Worm (Caenorhabditis elegans) whole organism, early embryonic: Measurements from ENCODE around the gene ZK177.9.

Experiments used
- B0310.2 ChIP-seq: sonication (generic microtip); optimal IDR thresholded peaks from 2 replicates; lab custom pipeline; 2016; ENCODE audit warnings: mild to moderate bottlenecking, missing genetic modification characterization, missing compliant biosample characterization
- F13C5.2 ChIP-seq: sonication (generic microtip); optimal IDR thresholded peaks from 2 replicates; lab custom pipeline; 2017; ENCODE audit warnings: mild to moderate bottlenecking, missing genetic modification characterization, inconsistent platforms, missing compliant biosample characterization
- aly-1 ChIP-seq: sonication (generic microtip); optimal IDR thresholded peaks from 2 replicates; lab custom pipeline; 2016; ENCODE audit warnings: missing genetic modification characterization, missing compliant biosample characterization
- ama-1 ChIP-seq: fragments of 150-350 bp; optimal IDR thresholded peaks from 2 replicates; lab custom pipeline; 2014
- ceh-13 ChIP-seq: fragments of 200-800 bp; sonication (Bioruptor generic); optimal IDR thresholded peaks from 2 replicates; lab custom pipeline; 2018; ENCODE audit warnings: mild to moderate bottlenecking, missing genetic modification characterization, missing compliant biosample characterization
- ceh-36 ChIP-seq: sonication (generic microtip); optimal IDR thresholded peaks from 2 replicates; lab custom pipeline; 2016; ENCODE audit warnings: missing genetic modification characterization, inconsistent platforms, missing compliant biosample characterization
- ets-7 ChIP-seq: sonication (generic microtip); optimal IDR thresholded peaks from 2 replicates; lab custom pipeline; 2016; ENCODE audit warnings: missing genotype, missing genetic modification characterization, missing compliant biosample characterization
- flt-1 ChIP-seq: fragments of 200-800 bp; sonication (Bioruptor generic); IDR thresholded peaks from 2 replicates; pipeline ENCODE4 v1.3.6; 2022; ENCODE audit warnings: missing genetic modification characterization, missing compliant biosample characterization
- hmbx-1 ChIP-seq: sonication (generic microtip); optimal IDR thresholded peaks from 2 replicates; lab custom pipeline; 2016; ENCODE audit warnings: mild to moderate bottlenecking, missing genetic modification characterization, missing compliant biosample characterization
- hmg-4 ChIP-seq: fragments of 200-800 bp; sonication (Bioruptor generic); optimal IDR thresholded peaks from 2 replicates; lab custom pipeline; 2018; ENCODE audit warnings: mild to moderate bottlenecking, missing genetic modification characterization, missing compliant biosample characterization
- hnd-1 ChIP-seq: sonication (generic microtip); optimal IDR thresholded peaks from 2 replicates; lab custom pipeline; 2016; ENCODE audit warnings: missing genetic modification characterization, missing compliant biosample characterization
- pes-1 ChIP-seq: fragments of 200-800 bp; sonication (Bioruptor generic); IDR thresholded peaks from 2 replicates; pipeline ENCODE4 v1.3.6; 2022; ENCODE audit warnings: missing genetic modification reagents, missing genetic modification characterization, missing compliant biosample characterization
- scrt-1 ChIP-seq: fragments of 200-800 bp; sonication (Bioruptor generic); IDR thresholded peaks from 2 replicates; pipeline ENCODE4 v1.3.6; 2022; ENCODE audit warnings: missing genetic modification characterization, missing compliant biosample characterization
- sea-1 ChIP-seq: fragments of 200-800 bp; sonication (Bioruptor generic); conservative IDR thresholded peaks from 2 replicates; pipeline ENCODE4 v1.3.6; 2022; ENCODE audit warnings: missing genetic modification characterization, missing compliant biosample characterization
- tbx-11 ChIP-seq: fragments of 200-800 bp; sonication (Bioruptor generic); IDR thresholded peaks from 2 replicates; pipeline ENCODE4 v1.3.6; 2022; ENCODE audit warnings: missing genetic modification characterization, missing compliant biosample characterization
- tbx-37 ChIP-seq: fragments of 200-800 bp; sonication (Bioruptor generic); conservative IDR thresholded peaks from 2 replicates; pipeline ENCODE4 v1.3.6; 2022; ENCODE audit warnings: missing genetic modification reagents, missing genetic modification characterization, missing compliant biosample characterization
- tra-4 ChIP-seq: sonication (generic microtip); optimal IDR thresholded peaks from 2 replicates; lab custom pipeline; 2017; ENCODE audit warnings: missing genetic modification characterization, missing compliant biosample characterization

ZK177.9 gene

DNA sequence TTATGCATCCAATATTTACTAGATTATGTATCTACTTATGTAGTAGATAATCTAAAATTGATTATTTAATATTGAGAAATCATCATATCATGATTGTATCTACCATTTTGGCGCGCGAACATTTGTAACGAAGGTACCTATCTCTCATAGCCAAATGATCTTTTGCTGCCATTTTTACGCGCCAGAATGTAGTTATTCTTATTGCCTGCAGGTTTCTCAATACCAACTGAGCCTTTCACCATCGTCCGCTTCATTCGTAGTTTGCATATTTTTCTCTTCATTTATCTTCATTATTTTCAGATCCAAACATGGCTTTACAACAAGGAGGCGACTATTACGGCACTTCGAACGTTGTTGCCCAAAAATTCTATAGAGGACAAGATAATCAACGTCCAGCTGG, 10.3 kb upstream of the ZK177.9 start, which contains the start of gene ZK177.1:
ZK177.1 (plus strand) TSS at position 301 of the 400 bp plus-strand sequence.
- TF ChIP-seq ceh-36 (tag; lab: Kevin White, UChicago) (no peak), ets-7 (no peak), sea-1 (GFP tag; lab: Robert Waterston, UW) (no peak), hmbx-1 (tag; lab: Kevin White, UChicago) (no peak), pes-1 (no peak), tra-4 (tag; lab: Kevin White, UChicago) (no peak), tbx-37 (GFP tag; lab: Robert Waterston, UW) (no peak), ceh-13 (no peak)

DNA sequence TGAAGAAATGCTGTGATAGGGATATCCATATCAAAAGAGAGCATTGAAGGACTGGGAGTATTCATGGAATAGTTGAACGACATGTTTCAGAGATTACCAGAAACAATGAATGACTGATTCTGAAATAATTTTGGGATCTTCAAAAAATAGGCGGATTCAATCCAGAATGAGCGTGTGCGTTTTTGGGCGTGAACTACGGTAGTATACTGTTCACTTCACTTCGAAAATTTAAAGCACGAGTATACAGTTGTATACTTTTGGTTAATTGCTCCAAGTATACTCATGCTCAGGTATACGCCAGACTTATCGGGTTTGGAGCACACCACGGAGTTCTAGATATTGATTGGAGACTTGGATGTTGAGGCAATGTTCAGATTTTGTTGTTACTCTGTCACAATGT, 7.8 kb upstream of the ZK177.9 start, which contains the start of gene tbx-35:
tbx-35 (minus strand) TSS at position 101 of the 400 bp plus-strand sequence.
- no peak for TF ChIP-seq hnd-1 (tag; lab: Kevin White, UChicago)
- no peak for TF ChIP-seq ceh-36 (tag; lab: Kevin White, UChicago)
- no peak for TF ChIP-seq tra-4 (tag; lab: Kevin White, UChicago)
- TF ChIP-seq hmbx-1 (tag; lab: Kevin White, UChicago) = no peak
- TF ChIP-seq ama-1 (lab: Kevin White, UChicago) = no peak
- no peak for TF ChIP-seq scrt-1 (GFP tag; lab: Robert Waterston, UW)
- no peak for TF ChIP-seq ceh-13
- TF ChIP-seq F13C5.2 (tag; lab: Kevin White, UChicago) = no peak
- TF ChIP-seq aly-1 (tag; lab: Kevin White, UChicago) = no peak
- TF ChIP-seq tbx-37 (GFP tag; lab: Robert Waterston, UW) = no peak
- TF ChIP-seq ets-7 = no peak
- no peak for TF ChIP-seq sea-1 (GFP tag; lab: Robert Waterston, UW)
- TF ChIP-seq flt-1 (GFP tag; lab: Robert Waterston, UW) = no peak
- no peak for TF ChIP-seq B0310.2 (tag; lab: Kevin White, UChicago)
- TF ChIP-seq tbx-11 (GFP tag; lab: Robert Waterston, UW) = no peak
- TF ChIP-seq pes-1 = no peak
- no peak for TF ChIP-seq hmg-4

DNA sequence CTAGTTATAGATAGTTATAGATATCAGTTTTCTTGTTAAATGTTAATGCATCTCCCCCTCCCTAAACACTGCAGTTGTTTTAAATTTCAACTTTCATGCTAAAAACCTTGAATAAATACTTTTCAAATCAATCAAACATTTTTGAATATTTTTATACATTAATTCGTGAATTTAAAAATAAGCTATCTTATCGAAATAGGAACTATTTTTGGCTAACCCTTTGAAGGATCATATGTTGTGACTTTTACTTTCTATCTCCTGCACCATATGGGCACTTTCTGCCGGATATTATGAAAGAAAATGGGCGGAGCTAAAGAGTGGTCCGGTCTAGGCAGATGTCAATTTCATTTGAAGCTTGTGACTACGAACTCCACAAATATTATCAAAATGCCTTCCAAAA, 5.1 kb upstream of the ZK177.9 start, which contains the start of gene ZK177.11:
ZK177.11 (plus strand) TSS at position 301 of the 400 bp plus-strand sequence.
- TF ChIP-seq tbx-11 (GFP tag; lab: Robert Waterston, UW) (no peak), tbx-37 (GFP tag; lab: Robert Waterston, UW) (no peak), hmg-4 (no peak), ama-1 (lab: Kevin White, UChicago) (no peak), ceh-36 (tag; lab: Kevin White, UChicago) (no peak), F13C5.2 (tag; lab: Kevin White, UChicago) (no peak), flt-1 (GFP tag; lab: Robert Waterston, UW) (no peak), ceh-13 (no peak), tra-4 (tag; lab: Kevin White, UChicago) (no peak), aly-1 (tag; lab: Kevin White, UChicago) (no peak)

DNA sequence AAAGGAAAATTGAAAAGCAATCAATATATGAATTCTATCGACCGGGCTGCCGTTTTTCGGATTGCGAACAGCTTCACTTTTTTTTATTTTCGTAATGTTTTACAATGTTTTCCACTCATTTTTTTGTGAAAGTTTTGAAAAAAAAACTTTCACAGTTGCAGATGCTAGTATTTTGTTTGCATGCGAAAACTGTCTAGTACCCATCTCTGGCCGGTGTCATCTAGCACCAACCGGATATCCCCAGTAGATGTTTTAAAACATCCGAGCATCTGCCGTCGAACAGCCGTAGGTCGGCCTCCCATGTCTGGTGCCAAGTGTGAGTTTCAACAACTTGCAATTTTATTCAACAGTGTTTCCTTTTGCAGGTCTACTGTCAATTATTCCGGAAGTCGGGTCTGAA, 3.9 kb upstream of the ZK177.9 start, which contains the start of gene ZK177.12:
ZK177.12 (plus strand) TSS at position 301 of the 400 bp plus-strand sequence.
- no peak for TF ChIP-seq ama-1 (lab: Kevin White, UChicago)
- no peak for TF ChIP-seq tbx-11 (GFP tag; lab: Robert Waterston, UW)
- no peak for TF ChIP-seq ets-7
- no peak for TF ChIP-seq B0310.2 (tag; lab: Kevin White, UChicago)
- no peak for TF ChIP-seq scrt-1 (GFP tag; lab: Robert Waterston, UW)
- TF ChIP-seq ceh-13 = no peak
- no peak for TF ChIP-seq flt-1 (GFP tag; lab: Robert Waterston, UW)
- no peak for TF ChIP-seq hmg-4

DNA sequence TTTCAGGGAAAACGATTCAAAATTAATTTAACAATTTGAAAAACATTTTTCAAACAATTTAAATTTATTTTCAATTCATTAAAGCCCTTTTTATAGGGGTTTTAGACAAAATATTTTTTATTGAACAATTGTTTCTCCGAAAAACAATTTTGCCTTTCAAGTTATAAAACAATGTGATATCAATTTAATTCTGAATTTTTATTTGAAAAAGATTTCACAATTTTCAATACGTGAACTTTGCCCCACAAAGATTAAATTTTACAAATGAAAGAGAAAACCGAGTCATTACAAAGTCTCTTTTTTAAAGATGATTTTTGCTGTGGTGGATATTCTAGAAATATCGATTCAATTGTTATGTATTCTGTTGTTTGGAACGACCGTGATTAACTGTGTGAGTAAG, 1.4 kb upstream of the ZK177.9 start, which contains the start of gene ZK177.2:
ZK177.2 (plus strand) TSS at position 301 of the 400 bp plus-strand sequence.
- no peak for TF ChIP-seq B0310.2 (tag; lab: Kevin White, UChicago)
- TF ChIP-seq tbx-11 (GFP tag; lab: Robert Waterston, UW) = no peak
- TF ChIP-seq hnd-1 (tag; lab: Kevin White, UChicago) = no peak
- no peak for TF ChIP-seq hmg-4

DNA sequence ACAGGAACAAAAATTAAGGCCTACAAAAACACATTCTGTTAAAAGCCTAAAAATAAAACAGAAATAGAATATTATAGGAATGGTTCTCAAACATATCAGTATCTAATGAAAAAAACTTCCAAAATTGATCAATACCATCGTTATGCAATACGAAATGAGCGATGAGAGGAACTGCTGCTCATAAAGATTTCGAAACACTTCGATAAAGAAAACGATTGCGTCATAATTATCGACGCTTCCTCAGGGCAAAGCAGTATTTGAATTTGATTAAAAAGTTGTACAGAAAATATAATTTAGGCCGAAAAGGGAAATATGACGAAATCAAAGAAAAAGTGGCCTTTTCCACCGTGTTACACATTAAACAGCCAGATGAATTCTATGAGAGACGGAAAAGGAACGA, 512 bp upstream of the ZK177.9 start:
- no peak for TF ChIP-seq F13C5.2 (tag; lab: Kevin White, UChicago)
- no peak for TF ChIP-seq ceh-36 (tag; lab: Kevin White, UChicago)
- TF ChIP-seq hmg-4 = no peak
- TF ChIP-seq hmbx-1 (tag; lab: Kevin White, UChicago) = no peak
- no peak for TF ChIP-seq flt-1 (GFP tag; lab: Robert Waterston, UW)
- no peak for TF ChIP-seq aly-1 (tag; lab: Kevin White, UChicago)
- TF ChIP-seq scrt-1 (GFP tag; lab: Robert Waterston, UW) = no peak
- TF ChIP-seq ceh-13 = no peak

DNA sequence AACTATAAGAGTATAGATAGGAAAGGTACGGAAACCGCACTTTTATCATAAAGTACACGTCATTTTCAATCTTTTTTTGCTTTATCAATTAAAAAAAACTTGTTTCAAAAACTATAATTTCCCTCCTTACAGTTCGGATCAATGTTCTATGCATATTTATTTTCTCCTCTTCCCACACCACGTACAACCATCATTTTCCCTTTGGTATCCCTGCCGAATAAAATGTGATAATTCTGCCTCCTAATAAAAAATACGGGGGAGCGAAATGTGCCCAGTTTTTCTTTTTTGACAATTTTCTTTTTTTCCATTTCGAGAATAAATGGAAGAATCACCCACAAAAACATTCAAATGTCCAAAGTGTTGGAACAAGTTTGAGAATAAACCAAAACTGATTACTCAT, 2.0 kb downstream of the ZK177.9 start, which contains the start of gene ZK177.3:
ZK177.3 (plus strand) TSS at position 301 of the 400 bp plus-strand sequence.
- TF ChIP-seq ets-7 = no peak
- no peak for TF ChIP-seq ceh-36 (tag; lab: Kevin White, UChicago)
- TF ChIP-seq aly-1 (tag; lab: Kevin White, UChicago) = no peak

DNA sequence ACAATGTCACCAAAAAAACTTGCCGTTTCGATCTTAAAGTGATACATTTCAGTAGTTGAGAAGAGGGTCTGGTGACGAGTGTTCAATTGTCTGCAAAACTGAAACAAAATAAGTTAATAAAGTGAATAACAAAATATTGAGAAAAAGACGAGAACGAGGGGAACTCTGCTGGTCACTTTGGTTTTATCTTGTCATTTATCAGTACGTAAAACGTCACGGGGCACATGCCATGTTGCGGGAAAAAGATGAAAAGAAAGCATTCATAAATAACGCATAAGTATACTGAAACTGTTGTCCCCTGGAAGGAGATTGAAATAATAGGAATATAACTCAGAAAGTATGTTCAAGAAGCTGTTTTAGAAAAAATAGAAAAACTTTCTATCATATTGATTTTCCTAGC, 2.7 kb downstream of the ZK177.9 start, which contains the start of gene sahd-1:
sahd-1 (minus strand) TSS at position 100 of the 400 bp plus-strand sequence.
- TF ChIP-seq ama-1 (lab: Kevin White, UChicago) (no peak), aly-1 (tag; lab: Kevin White, UChicago) (no peak), flt-1 (GFP tag; lab: Robert Waterston, UW) (no peak), sea-1 (GFP tag; lab: Robert Waterston, UW) (no peak), scrt-1 (GFP tag; lab: Robert Waterston, UW) (no peak), hnd-1 (tag; lab: Kevin White, UChicago) (no peak), tra-4 (tag; lab: Kevin White, UChicago) (no peak), tbx-11 (GFP tag; lab: Robert Waterston, UW) (no peak), ceh-13 (no peak), hmg-4 (no peak), B0310.2 (tag; lab: Kevin White, UChicago) (no peak), ceh-36 (tag; lab: Kevin White, UChicago) (no peak), ets-7 (no peak), tbx-37 (GFP tag; lab: Robert Waterston, UW) (no peak), hmbx-1 (tag; lab: Kevin White, UChicago) (no peak)
